Worm (Caenorhabditis elegans): Measurements from ENCODE around the gene ilys-2.

ilys-2 gene

DNA sequence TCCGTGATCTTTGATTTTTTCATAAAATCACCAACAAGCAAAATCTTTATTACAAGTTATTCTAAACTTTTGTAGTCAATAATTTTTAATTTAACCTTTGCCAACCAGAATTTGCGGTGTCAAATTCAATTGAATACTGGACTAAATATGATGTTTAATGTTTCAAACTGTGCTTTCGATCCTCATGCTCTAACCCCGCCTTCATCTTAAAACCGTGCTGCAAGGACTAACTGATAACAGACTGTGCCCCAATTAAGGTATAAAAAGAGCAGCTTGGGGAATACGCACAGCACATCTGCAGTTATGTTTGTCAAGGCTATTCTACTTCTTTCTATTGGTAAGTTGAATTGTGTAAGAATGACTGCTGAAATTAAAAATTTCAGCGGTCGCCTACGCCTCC lies at the start of gene ilys-2:
ilys-2 (plus strand) TSS at position 301 of the 400 bp plus-strand sequence.
- TF ChIP-seq W03F9.2 (tag; optimal IDR thresholded peaks at IDR 0.05): no peak
- no peak for TF ChIP-seq him-1 (tag; optimal IDR thresholded peaks at IDR 0.05)
- no peak for TF ChIP-seq dao-5 (tag; optimal IDR thresholded peaks at IDR 0.05)

DNA sequence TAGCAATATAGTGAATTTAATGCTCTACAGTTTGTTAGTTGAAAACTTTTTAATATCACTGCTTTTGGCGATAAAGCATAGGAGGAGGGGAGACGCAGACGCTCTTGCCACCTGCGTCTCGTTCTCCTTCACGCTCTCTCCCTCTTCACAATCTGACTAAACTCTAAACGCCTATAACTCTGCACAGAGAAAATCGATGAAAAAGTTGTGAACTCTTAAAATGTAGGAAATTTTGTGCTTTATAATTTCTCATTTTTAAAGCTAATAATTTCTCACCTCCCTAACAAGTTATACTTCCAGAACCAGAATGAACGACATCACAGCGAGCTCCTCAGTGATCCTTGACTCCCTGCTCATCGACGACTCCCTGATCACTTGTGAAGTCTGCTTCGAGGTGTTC lies 34.8 kb upstream of the ilys-2 start, which contains the start of gene C45G7.4:
C45G7.4 (plus strand) TSS at position 301 of the 400 bp plus-strand sequence.
- TF ChIP-seq W03F9.2 (tag; optimal IDR thresholded peaks at IDR 0.05) (no peak), him-1 (tag; optimal IDR thresholded peaks at IDR 0.05) (no peak), dao-5 (tag; optimal IDR thresholded peaks at IDR 0.05) (no peak)

DNA sequence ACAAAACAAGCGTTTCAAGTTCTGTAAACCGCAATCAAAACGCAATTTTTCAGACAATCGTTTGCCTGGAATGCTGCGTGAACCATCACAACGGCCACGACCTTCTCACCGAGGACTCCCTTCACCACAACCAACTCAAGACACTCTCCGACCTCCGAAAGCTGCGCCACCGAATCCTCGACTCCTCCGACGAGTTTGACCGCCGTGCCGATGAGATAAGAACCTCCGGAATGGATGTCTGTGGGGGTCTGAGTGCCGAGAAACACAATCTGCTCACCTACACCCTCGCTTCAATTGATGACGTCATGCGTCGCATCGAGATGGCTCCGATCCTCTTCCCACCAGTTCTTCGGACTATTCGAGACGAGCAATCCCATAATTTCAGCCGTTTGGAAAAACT lies 33.1 kb upstream of the ilys-2 start:
- TF ChIP-seq dao-5 (tag; optimal IDR thresholded peaks at IDR 0.05) (no peak), W03F9.2 (tag; optimal IDR thresholded peaks at IDR 0.05) (no peak), him-1 (tag; optimal IDR thresholded peaks at IDR 0.05) (no peak)

- TF ChIP-seq W03F9.2 (tag; optimal IDR thresholded peaks at IDR 0.05) (no peak), him-1 (tag; optimal IDR thresholded peaks at IDR 0.05) (no peak), dao-5 (tag; optimal IDR thresholded peaks at IDR 0.05) (no peak)
Measured at ce11 chrIV:2451233-2451632, 16.2 kb upstream of the ilys-2 start, which contains the start of gene C45G7.13. C45G7.13 (minus strand) TSS chrIV:2451333.

ce11 chrIV:2451655-2452054 lies 15.8 kb upstream of the ilys-2 start:
- no peak for TF ChIP-seq dao-5 (tag; optimal IDR thresholded peaks at IDR 0.05)
- no peak for TF ChIP-seq him-1 (tag; optimal IDR thresholded peaks at IDR 0.05)
- no peak for TF ChIP-seq W03F9.2 (tag; optimal IDR thresholded peaks at IDR 0.05)

- TF ChIP-seq him-1 (tag; optimal IDR thresholded peaks at IDR 0.05) (no peak), dao-5 (tag; optimal IDR thresholded peaks at IDR 0.05) (no peak), W03F9.2 (tag; optimal IDR thresholded peaks at IDR 0.05) (no peak)
Measured at ce11 chrIV:2455128-2455527, 12.3 kb upstream of the ilys-2 start.

DNA sequence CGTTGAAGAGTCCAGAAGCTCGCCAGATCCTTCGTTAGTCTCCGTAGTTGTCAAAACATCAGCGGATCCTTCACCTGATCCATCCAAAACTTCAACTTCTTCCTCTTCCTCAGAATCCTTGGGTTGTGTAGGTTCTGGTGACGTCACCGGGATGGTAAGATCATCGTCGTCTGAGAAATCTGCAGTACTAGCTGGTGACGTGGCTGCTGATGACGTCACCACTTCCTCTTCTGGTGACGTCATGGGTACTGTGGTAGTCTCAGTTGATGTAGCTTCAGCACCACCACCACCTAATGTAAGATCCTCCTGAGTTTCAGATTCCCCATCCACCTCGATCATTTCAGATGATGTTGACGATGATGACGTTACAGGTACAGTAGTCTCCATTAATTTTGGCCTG lies 6.1 kb upstream of the ilys-2 start:
- TF ChIP-seq dao-5 (tag; optimal IDR thresholded peaks at IDR 0.05) (no peak), him-1 (tag; optimal IDR thresholded peaks at IDR 0.05) (no peak), W03F9.2 (tag; optimal IDR thresholded peaks at IDR 0.05) (no peak)

DNA sequence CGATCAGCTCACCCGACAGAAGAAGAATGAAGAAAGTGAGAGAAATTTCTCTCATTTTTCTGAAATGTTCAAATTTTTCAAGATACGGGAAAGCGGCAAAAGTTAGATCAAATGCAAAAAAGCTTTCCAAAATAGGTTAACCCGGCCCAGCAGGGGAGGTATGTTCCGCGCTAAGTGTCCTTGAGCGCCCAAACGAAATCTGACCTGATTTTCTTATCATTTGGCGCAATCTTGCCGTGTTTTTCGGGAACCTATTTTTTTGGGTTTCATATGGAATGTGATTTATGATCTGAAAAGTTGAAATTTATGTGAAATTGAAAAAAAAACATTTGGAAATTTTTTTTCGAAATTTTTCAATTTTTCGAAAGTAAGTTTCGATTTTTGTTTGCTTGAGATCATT lies 4.2 kb upstream of the ilys-2 start, which contains the start of gene cdh-10:
cdh-10 (minus strand) TSS at position 59 of the 400 bp plus-strand sequence.
- TF ChIP-seq dao-5 (tag; optimal IDR thresholded peaks at IDR 0.05) (no peak), W03F9.2 (tag; optimal IDR thresholded peaks at IDR 0.05) (no peak), him-1 (tag; optimal IDR thresholded peaks at IDR 0.05) (no peak)

DNA sequence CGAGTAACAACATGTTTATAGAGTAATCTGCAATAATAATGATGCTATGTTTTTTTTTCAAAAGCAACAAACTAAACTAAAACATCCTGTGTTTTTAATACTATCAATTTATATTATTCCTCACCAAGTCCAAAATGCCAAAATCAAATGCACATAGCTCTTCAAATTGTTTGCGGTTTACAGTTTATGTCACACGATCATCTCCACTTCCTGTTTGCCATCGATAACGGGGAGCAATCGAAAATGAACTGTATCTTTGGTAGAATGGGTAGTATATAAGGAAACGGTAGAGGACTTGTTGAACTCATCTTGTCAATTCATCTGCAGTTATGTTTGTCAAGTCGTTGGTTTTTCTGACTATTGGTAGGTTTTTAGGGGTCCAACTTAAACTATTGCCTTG lies 3.3 kb upstream of the ilys-2 start, which contains the start of gene ilys-3:
ilys-3 (plus strand) TSS at position 301 of the 400 bp plus-strand sequence.
- TF ChIP-seq dao-5 (tag; optimal IDR thresholded peaks at IDR 0.05) (no peak), W03F9.2 (tag; optimal IDR thresholded peaks at IDR 0.05) (no peak), him-1 (tag; optimal IDR thresholded peaks at IDR 0.05) (no peak)

- no peak for TF ChIP-seq him-1 (tag; optimal IDR thresholded peaks at IDR 0.05)
- no peak for TF ChIP-seq dao-5 (tag; optimal IDR thresholded peaks at IDR 0.05)
- no peak for TF ChIP-seq W03F9.2 (tag; optimal IDR thresholded peaks at IDR 0.05)
Measured at ce11 chrIV:2466249-2466648, 1.2 kb upstream of the ilys-2 start.

ce11 chrIV:2470114-2470513 lies 2.6 kb downstream of the ilys-2 start, which contains the start of gene ilys-1:
ilys-1 (plus strand) TSS chrIV:2470414.
- no peak for TF ChIP-seq W03F9.2 (tag; optimal IDR thresholded peaks at IDR 0.05)
- no peak for TF ChIP-seq him-1 (tag; optimal IDR thresholded peaks at IDR 0.05)
- TF ChIP-seq dao-5 (tag; optimal IDR thresholded peaks at IDR 0.05): no peak

DNA sequence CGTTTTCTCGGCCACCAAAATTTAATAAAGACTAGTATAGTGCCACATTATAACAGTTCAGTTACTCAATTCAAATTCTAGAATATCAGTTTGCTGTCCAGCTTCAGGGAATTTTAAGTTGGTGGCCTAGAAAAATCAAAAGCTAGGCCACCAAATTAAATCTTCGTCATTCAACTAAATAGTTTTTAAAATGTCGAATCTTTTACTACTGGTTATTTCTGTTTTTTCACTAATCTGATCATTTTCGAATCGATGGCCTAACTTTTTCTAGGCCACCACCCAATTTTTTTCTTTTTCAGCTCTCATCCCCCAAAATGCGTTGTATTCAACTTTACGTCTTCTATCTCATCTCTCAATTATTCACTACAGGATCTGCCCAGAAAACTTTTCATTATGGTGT lies 8.9 kb downstream of the ilys-2 start, which contains the start of gene grd-16:
grd-16 (plus strand) TSS at position 301 of the 400 bp plus-strand sequence.
- no peak for TF ChIP-seq him-1 (tag; optimal IDR thresholded peaks at IDR 0.05)
- TF ChIP-seq dao-5 (tag; optimal IDR thresholded peaks at IDR 0.05): no peak
- no peak for TF ChIP-seq W03F9.2 (tag; optimal IDR thresholded peaks at IDR 0.05)

- TF ChIP-seq him-1 (tag; optimal IDR thresholded peaks at IDR 0.05) (no peak), W03F9.2 (tag; optimal IDR thresholded peaks at IDR 0.05) (no peak), dao-5 (tag; optimal IDR thresholded peaks at IDR 0.05) (no peak)
Measured at ce11 chrIV:2481955-2482354, 14.5 kb downstream of the ilys-2 start, which contains the start of gene Y69A2AL.2. Y69A2AL.2 (plus strand) TSS chrIV:2482255.

DNA sequence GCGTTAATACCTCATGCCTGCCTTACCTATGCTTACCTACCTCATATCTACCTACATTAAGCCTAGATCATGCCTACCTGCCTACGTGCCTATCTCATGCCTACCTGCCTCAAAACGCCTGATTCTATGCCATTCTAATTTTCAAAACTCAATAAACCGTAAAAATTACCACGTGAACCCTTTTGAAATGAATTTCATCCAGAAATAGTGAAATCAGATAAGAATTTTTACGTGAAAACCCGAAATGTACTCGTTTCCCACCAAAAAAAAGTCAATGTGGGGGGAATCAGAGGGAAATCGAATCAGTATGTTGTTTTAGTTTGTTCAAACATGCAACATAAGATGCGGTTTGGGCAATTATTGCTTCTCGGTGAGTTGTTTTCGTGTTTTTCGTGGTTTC lies 21.0 kb downstream of the ilys-2 start, which contains the start of gene Y69A2AR.19:
Y69A2AR.19 (plus strand) TSS at position 301 of the 400 bp plus-strand sequence.
- no peak for TF ChIP-seq W03F9.2 (tag; optimal IDR thresholded peaks at IDR 0.05)
- no peak for TF ChIP-seq dao-5 (tag; optimal IDR thresholded peaks at IDR 0.05)

Measured in whole organism, L4/young adult.